Fruit fly (Drosophila melanogaster) whole organism, embryonic: ENCODE results near the gene Ctr1B.

ENCODE experiments used
- CG10366 ChIP-seq: fragments of 200-800 bp; sonication (Bioruptor generic); IDR thresholded peaks from 2 replicates; pipeline ENCODE4 v1.3.6; 2022; ENCODE audit warnings: missing biosample characterization, missing genetic modification characterization
- CG10654 ChIP-seq: fragments of 200-800 bp; sonication (Bioruptor generic); optimal IDR thresholded peaks from 2 replicates; lab custom pipeline; 2016; ENCODE audit warnings: missing biosample characterization, missing genetic modification characterization
- CG10979 ChIP-seq: fragments of 200-800 bp; sonication (Bioruptor generic); optimal IDR thresholded peaks from 2 replicates; lab custom pipeline; 2018; ENCODE audit warnings: missing biosample characterization, mild to moderate bottlenecking, missing genetic modification characterization, moderate library complexity
- CG11504 ChIP-seq: fragments of 200-800 bp; sonication (Bioruptor generic); optimal IDR thresholded peaks from 3 replicates; lab custom pipeline; 2019; ENCODE audit warnings: missing biosample characterization, mild to moderate bottlenecking, missing genetic modification characterization, moderate library complexity
- CG12391 ChIP-seq: fragments of 200-800 bp; sonication (Bioruptor generic); optimal IDR thresholded peaks from 3 replicates; lab custom pipeline; 2018; ENCODE audit warnings: missing biosample characterization, mild to moderate bottlenecking, missing genetic modification characterization, moderate library complexity
- CG1529 ChIP-seq: fragments of 200-800 bp; sonication (Bioruptor generic); optimal IDR thresholded peaks from 3 replicates; lab custom pipeline; 2018; ENCODE audit warnings: missing biosample characterization, missing genetic modification characterization
- CG1602 ChIP-seq: fragments of 200-800 bp; sonication (Bioruptor generic); optimal IDR thresholded peaks from 3 replicates; lab custom pipeline; 2016; ENCODE audit warnings: missing biosample characterization, missing genetic modification characterization
- CG16813 ChIP-seq: fragments of 200-800 bp; sonication (Bioruptor generic); IDR thresholded peaks from 3 replicates; pipeline ENCODE4 v1.3.6; 2022; ENCODE audit warnings: missing biosample characterization, missing genetic modification characterization; ENCODE audit not compliant: partially characterized antibody
- CG17186 ChIP-seq: fragments of 200-800 bp; sonication (Bioruptor generic); optimal IDR thresholded peaks from 3 replicates; lab custom pipeline; 2017; ENCODE audit warnings: missing biosample characterization, missing genetic modification reagents, missing genetic modification characterization
- CG17385 ChIP-seq: fragments of 200-800 bp; sonication (Bioruptor generic); optimal IDR thresholded peaks from 3 replicates; lab custom pipeline; 2018; ENCODE audit warnings: missing biosample characterization, mild to moderate bottlenecking, missing genetic modification characterization
- CG2116 ChIP-seq: fragments of 200-800 bp; sonication (Bioruptor generic); optimal IDR thresholded peaks from 3 replicates; lab custom pipeline; 2018; ENCODE audit warnings: missing biosample characterization, mild to moderate bottlenecking, missing genetic modification characterization
- CG3847 ChIP-seq: fragments of 200-800 bp; sonication (Bioruptor generic); IDR thresholded peaks from 2 replicates; pipeline ENCODE4 v1.3.6; 2022; ENCODE audit warnings: missing biosample characterization, missing genetic modification characterization
- CG5245 ChIP-seq: fragments of 200-800 bp; sonication (Bioruptor generic); optimal IDR thresholded peaks from 3 replicates; lab custom pipeline; 2016; ENCODE audit warnings: missing biosample characterization, missing genetic modification characterization
- CG7357 ChIP-seq: fragments of 200-800 bp; sonication (Bioruptor generic); IDR thresholded peaks from 3 replicates; pipeline ENCODE4 v1.3.6; 2022; ENCODE audit warnings: missing biosample characterization, missing genetic modification characterization
- CG8290 ChIP-seq, 3 experiments: fragments of 200-800 bp; sonication (Bioruptor generic); optimal IDR thresholded peaks; 2 replicates each; lab custom pipeline; 2016 to 2019; ENCODE audit warnings: missing biosample characterization in 3 of 3, missing genetic modification characterization in 3 of 3, mild to moderate bottlenecking in 2 of 3, moderate library complexity in 1 of 3
- CG8924 ChIP-seq: fragments of 200-800 bp; optimal IDR thresholded peaks from 3 replicates; lab custom pipeline; 2019; ENCODE audit warnings: missing biosample characterization, mild to moderate bottlenecking, missing genetic modification characterization, moderate library complexity
- D19A ChIP-seq: fragments of 200-800 bp; optimal IDR thresholded peaks from 3 replicates; lab custom pipeline; 2019; ENCODE audit warnings: missing biosample characterization, mild to moderate bottlenecking, missing genetic modification characterization, moderate library complexity
- D19B ChIP-seq: fragments of 200-800 bp; sonication (Bioruptor generic); optimal IDR thresholded peaks from 2 replicates; lab custom pipeline; 2017; ENCODE audit warnings: missing biosample characterization, mild to moderate bottlenecking, missing genetic modification characterization
- Dbx ChIP-seq: fragments of 200-800 bp; sonication (Bioruptor generic); IDR thresholded peaks from 3 replicates; pipeline ENCODE4 v1.3.6; 2022; ENCODE audit warnings: missing biosample characterization, missing genetic modification characterization
- Doc3 ChIP-seq: fragments of 200-800 bp; sonication (Bioruptor generic); IDR thresholded peaks from 3 replicates; pipeline ENCODE4 v1.3.6; 2022; ENCODE audit warnings: missing biosample characterization, missing genetic modification characterization; ENCODE audit not compliant: partially characterized antibody
- Dp ChIP-seq: fragments of 200-800 bp; sonication (Bioruptor generic); optimal IDR thresholded peaks from 2 replicates; lab custom pipeline; 2018; ENCODE audit warnings: missing biosample characterization, mild to moderate bottlenecking, missing genetic modification characterization, moderate library complexity
- HLH3B ChIP-seq: fragments of 200-800 bp; sonication (Bioruptor generic); IDR thresholded peaks from 2 replicates; pipeline ENCODE4 v1.3.6; 2022; ENCODE audit warnings: missing biosample characterization, missing genetic modification characterization
- HmgZ ChIP-seq: fragments of 200-800 bp; sonication (Bioruptor generic); optimal IDR thresholded peaks from 2 replicates; lab custom pipeline; 2018; ENCODE audit warnings: missing biosample characterization, mild to moderate bottlenecking, missing genetic modification characterization
- Hr3 ChIP-seq: fragments of 200-800 bp; sonication (Bioruptor generic); optimal IDR thresholded peaks from 3 replicates; lab custom pipeline; 2016; ENCODE audit warnings: missing biosample characterization, missing genetic modification characterization
- Max ChIP-seq: fragments of 200-800 bp; sonication (Bioruptor generic); optimal IDR thresholded peaks from 2 replicates; lab custom pipeline; 2016; ENCODE audit warnings: missing biosample characterization, mild to moderate bottlenecking, missing genetic modification characterization
- Meics ChIP-seq: fragments of 200-800 bp; sonication (Bioruptor generic); optimal IDR thresholded peaks from 2 replicates; lab custom pipeline; 2017; ENCODE audit warnings: missing biosample characterization, mild to moderate bottlenecking, missing genetic modification characterization
- Mrtf ChIP-seq: fragments of 200-800 bp; sonication (Bioruptor generic); IDR thresholded peaks from 3 replicates; pipeline ENCODE4 v1.3.6; 2022; ENCODE audit warnings: missing biosample characterization, missing genetic modification characterization
- Myb ChIP-seq: fragments of 200-800 bp; sonication (Bioruptor generic); optimal IDR thresholded peaks from 2 replicates; lab custom pipeline; 2016; ENCODE audit warnings: missing biosample characterization, missing genetic modification characterization
- Rfx ChIP-seq: fragments of 200-800 bp; sonication (Bioruptor generic); IDR thresholded peaks from 2 replicates; pipeline ENCODE4 v1.3.6; 2022; ENCODE audit warnings: missing biosample characterization, missing genetic modification characterization
- Ssrp ChIP-seq: fragments of 200-800 bp; sonication (Bioruptor generic); optimal IDR thresholded peaks from 2 replicates; lab custom pipeline; 2018; ENCODE audit warnings: missing biosample characterization, mild to moderate bottlenecking, missing genetic modification characterization, moderate library complexity
- bbx ChIP-seq: fragments of 200-800 bp; sonication (Bioruptor generic); IDR thresholded peaks from 2 replicates; pipeline ENCODE4 v1.3.6; 2022; ENCODE audit warnings: missing biosample characterization, missing genetic modification characterization; ENCODE audit not compliant: partially characterized antibody
- bcd ChIP-seq: fragments of 200-800 bp; sonication (Bioruptor generic); optimal IDR thresholded peaks from 2 replicates; lab custom pipeline; 2017; ENCODE audit warnings: missing biosample characterization, mild to moderate bottlenecking, missing genetic modification characterization
- corto ChIP-seq: fragments of 200-800 bp; sonication (Bioruptor generic); optimal IDR thresholded peaks from 2 replicates; lab custom pipeline; 2016; ENCODE audit warnings: missing biosample characterization, mild to moderate bottlenecking, missing genetic modification characterization, moderate library complexity
- emc ChIP-seq: fragments of 200-800 bp; sonication (Bioruptor generic); optimal IDR thresholded peaks from 2 replicates; lab custom pipeline; 2016; ENCODE audit warnings: missing biosample characterization, missing genetic modification characterization
- esg ChIP-seq: fragments of 200-800 bp; sonication (Bioruptor generic); conservative IDR thresholded peaks from 2 replicates; pipeline ENCODE4 v1.3.6; 2022; ENCODE audit warnings: missing biosample characterization, missing genetic modification characterization
- fd64A ChIP-seq: fragments of 200-800 bp; sonication (Bioruptor generic); optimal IDR thresholded peaks from 3 replicates; lab custom pipeline; 2018; ENCODE audit warnings: missing biosample characterization, mild to moderate bottlenecking, missing genetic modification characterization
- gfzf ChIP-seq: fragments of 200-800 bp; sonication (Bioruptor generic); optimal IDR thresholded peaks from 2 replicates; lab custom pipeline; 2016; ENCODE audit warnings: missing biosample characterization, mild to moderate bottlenecking, missing genetic modification characterization, moderate library complexity
- kay ChIP-seq: fragments of 200-800 bp; sonication (Bioruptor generic); optimal IDR thresholded peaks from 2 replicates; lab custom pipeline; 2016; ENCODE audit warnings: missing biosample characterization, missing genetic modification characterization
- kni ChIP-seq: fragments of 200-800 bp; sonication (Bioruptor generic); optimal IDR thresholded peaks from 3 replicates; lab custom pipeline; 2017; ENCODE audit warnings: mild to moderate bottlenecking, missing biosample characterization, missing genetic modification reagents, missing genetic modification characterization
- lola ChIP-seq, 3 experiments: fragments of >200 bp in 2 of 3; fragments of 200-800 bp in 1 of 3; sonication (Bioruptor generic) in 1 of 3; optimal IDR thresholded peaks; 2 replicates each; lab custom pipeline; 2017 to 2019; ENCODE audit warnings: missing biosample characterization in 3 of 3, missing genetic modification characterization in 3 of 3, mild to moderate bottlenecking in 1 of 3, moderate library complexity in 1 of 3
- nerfin-1 ChIP-seq: fragments of 200-800 bp; sonication (Bioruptor generic); optimal IDR thresholded peaks from 3 replicates; lab custom pipeline; 2019; ENCODE audit warnings: missing biosample characterization, mild to moderate bottlenecking, missing genetic modification characterization, moderate library complexity
- rib ChIP-seq: fragments of 200-800 bp; sonication (Bioruptor generic); IDR thresholded peaks from 2 replicates; pipeline ENCODE4 v1.3.6; 2022; ENCODE audit warnings: missing biosample characterization, missing genetic modification characterization
- schlank ChIP-seq: fragments of 200-800 bp; sonication (Bioruptor generic); optimal IDR thresholded peaks from 2 replicates; lab custom pipeline; 2018; ENCODE audit warnings: missing biosample characterization, mild to moderate bottlenecking, missing genetic modification characterization
- sd ChIP-seq: fragments of 200-800 bp; sonication (Bioruptor generic); optimal IDR thresholded peaks from 3 replicates; lab custom pipeline; 2018; ENCODE audit warnings: missing biosample characterization, mild to moderate bottlenecking, missing genetic modification characterization, moderate library complexity
- slbo ChIP-seq: fragments of 200-800 bp; sonication (Bioruptor generic); IDR thresholded peaks from 2 replicates; pipeline ENCODE4 v1.3.6; 2022; ENCODE audit warnings: missing biosample characterization, missing genetic modification characterization
- sob ChIP-seq: fragments of 200-800 bp; sonication (Bioruptor generic); IDR thresholded peaks from 2 replicates; pipeline ENCODE4 v1.3.6; 2022; ENCODE audit warnings: missing biosample characterization, missing genetic modification characterization
- ssp ChIP-seq: fragments of 200-800 bp; sonication (Bioruptor generic); IDR thresholded peaks from 2 replicates; pipeline ENCODE4 v1.3.6; 2022; ENCODE audit warnings: missing biosample characterization, missing genetic modification characterization
- stwl ChIP-seq: fragments of 200-800 bp; sonication (Bioruptor generic); optimal IDR thresholded peaks from 3 replicates; lab custom pipeline; 2018; ENCODE audit warnings: missing biosample characterization, mild to moderate bottlenecking, missing genetic modification characterization, moderate library complexity
- vvl ChIP-seq: fragments of 200-800 bp; sonication (Bioruptor generic); IDR thresholded peaks from 2 replicates; pipeline ENCODE4 v1.3.6; 2022; ENCODE audit warnings: missing biosample characterization, missing genetic modification characterization

The Ctr1B gene

dm6 chr3R:8362259-8362876 is 45.0 kb downstream of the Ctr1B start, which contains the start of the genes Veneno and CG7963 (continued):
- TF ChIP-seq gfzf (GFP tag; lab: Kevin White, UChicago), result peak; percentile 69
- TF ChIP-seq CG10979 (tag; lab: Kevin White, UChicago), result peak; percentile 28
- peak; percentile 23 for TF ChIP-seq CG8290 (GFP tag; optimal IDR thresholded peaks at IDR 0.05; lab: Kevin White, UChicago)
- no peak for TF ChIP-seq CG8290 (tag; optimal IDR thresholded peaks at IDR 0.05; lab: Kevin White, UChicago)
- TF ChIP-seq HmgZ (tag; lab: Kevin White, UChicago), result peak; percentile 16
- peak; percentile 47 for TF ChIP-seq Rfx (GFP tag; lab: Robert Waterston, UW)
- peak; percentile 97 for TF ChIP-seq ssp
- TF ChIP-seq CG7357 (GFP tag; lab: Robert Waterston, UW), result peak; percentile 94
- TF ChIP-seq fd64A (GFP tag; lab: Kevin White, UChicago), result no peak
- peak; percentile 30 for TF ChIP-seq nerfin-1 (tag; lab: Kevin White, UChicago)
- TF ChIP-seq Myb (GFP tag; lab: Kevin White, UChicago), result peak; percentile 57
- TF ChIP-seq slbo (GFP tag; lab: Robert Waterston, UW), result no peak
- TF ChIP-seq CG1529 (GFP tag; lab: Kevin White, UChicago), result peak; percentile 99
- peak; percentile 67 for TF ChIP-seq CG12391
- peak; percentile 31 for TF ChIP-seq CG8924 (tag; lab: Kevin White, UChicago)
- TF ChIP-seq CG16813 (GFP tag; lab: Robert Waterston, UW), result no peak; the same call in 2 of the 3 replicates
- peak; percentile 58 for TF ChIP-seq CG2116 (GFP tag; lab: Kevin White, UChicago)
- TF ChIP-seq emc (GFP tag; lab: Kevin White, UChicago), result no peak
- 0 out of 2 replicates have a peak, but pooled peaks have one; percentile 35 for TF ChIP-seq sob (GFP tag; lab: Robert Waterston, UW)
- TF ChIP-seq stwl (tag; lab: Kevin White, UChicago), result peak; percentile 65
- no peak for TF ChIP-seq rib (GFP tag; lab: Robert Waterston, UW)
- no peak for TF ChIP-seq Mrtf
- peak; percentile 4 for TF ChIP-seq CG10654 (GFP tag; lab: Kevin White, UChicago)
- TF ChIP-seq Dp (GFP tag; lab: Kevin White, UChicago), result peak; percentile 44
- TF ChIP-seq D19A (tag; lab: Kevin White, UChicago), result peak; percentile 43
- TF ChIP-seq schlank (tag; lab: Kevin White, UChicago), result no peak
- TF ChIP-seq bbx, result peak; percentile 29; the same call in 1 of the 2 replicates
- no peak for TF ChIP-seq corto (GFP tag; lab: Kevin White, UChicago)
- 0 out of 2 replicates have a peak, but pooled peaks have one; percentile 22 for TF ChIP-seq vvl
- peak; percentile 6 for TF ChIP-seq Max (GFP tag; lab: Kevin White, UChicago)
- no peak for TF ChIP-seq kni
- TF ChIP-seq Doc3 (GFP tag; lab: Robert Waterston, UW), result no peak
- peak; percentile 20 for TF ChIP-seq CG1602 (GFP tag; lab: Kevin White, UChicago)
- TF ChIP-seq CG17385 (GFP tag; lab: Kevin White, UChicago), result no peak
- no peak for TF ChIP-seq CG10366 (GFP tag; lab: Robert Waterston, UW)
- TF ChIP-seq lola (GFP tag; optimal IDR thresholded peaks at IDR 0.05; lab: Kevin White, UChicago), result peak in 2 of 3 experiments; percentile 19 to 79
- TF ChIP-seq Ssrp (tag; lab: Kevin White, UChicago), result peak; percentile 36
- TF ChIP-seq Hr3 (GFP tag; lab: Kevin White, UChicago), result peak; percentile 17
- peak; percentile 3 for TF ChIP-seq D19B
- TF ChIP-seq CG5245 (GFP tag; lab: Kevin White, UChicago), result no peak
- TF ChIP-seq Meics (GFP tag; lab: Kevin White, UChicago), result peak; percentile 27
- no peak for TF ChIP-seq esg (GFP tag; lab: Robert Waterston, UW)
- TF ChIP-seq bcd (GFP tag; lab: Kevin White, UChicago), result peak; percentile 16
- TF ChIP-seq CG11504, result peak; percentile 64
- no peak for TF ChIP-seq kay (GFP tag; lab: Kevin White, UChicago)
- TF ChIP-seq CG17186 (GFP tag; lab: Kevin White, UChicago), result no peak
- no peak for TF ChIP-seq sd (tag; lab: Kevin White, UChicago)
- no peak for TF ChIP-seq HLH3B
- no peak for TF ChIP-seq Dbx (GFP tag; lab: Robert Waterston, UW)
- peak; percentile 39; the same call in 1 of the 2 replicates for TF ChIP-seq CG3847 (GFP tag; lab: Robert Waterston, UW)
